Fruit fly (Drosophila melanogaster) Kc167 (cell line): Measurements from ENCODE around the gene r-l.

Source experiments
- h ChIP-seq: fragments of >200 bp; optimal IDR thresholded peaks from 3 replicates; lab custom pipeline; 2018; ENCODE audit warnings: missing external identifiers
- psq ChIP-seq: fragments of >200 bp; optimal IDR thresholded peaks from 2 replicates; lab custom pipeline; 2017; ENCODE audit warnings: missing external identifiers

dm6 chr3R:21073707-21074106 is 588 bp upstream of the r-l start, which contains the start of gene dmrt93B:
- TF ChIP-seq psq (lab: Kevin White, UChicago) (no peak), h (no peak)
